Worm (Caenorhabditis elegans) whole organism, early embryonic: ENCODE data around the gene ttr-19.

Source experiments
- B0310.2 ChIP-seq: sonication (generic microtip); optimal IDR thresholded peaks from 2 replicates; lab custom pipeline; 2016; ENCODE audit warnings: mild to moderate bottlenecking, missing genetic modification characterization, missing compliant biosample characterization
- ama-1 ChIP-seq: fragments of 150-350 bp; optimal IDR thresholded peaks from 2 replicates; lab custom pipeline; 2014
- ets-7 ChIP-seq: sonication (generic microtip); optimal IDR thresholded peaks from 2 replicates; lab custom pipeline; 2016; ENCODE audit warnings: missing genotype, missing genetic modification characterization, missing compliant biosample characterization
- tbx-11 ChIP-seq: fragments of 200-800 bp; sonication (Bioruptor generic); IDR thresholded peaks from 2 replicates; pipeline ENCODE4 v1.3.6; 2022; ENCODE audit warnings: missing genetic modification characterization, missing compliant biosample characterization
- tra-4 ChIP-seq: sonication (generic microtip); optimal IDR thresholded peaks from 2 replicates; lab custom pipeline; 2017; ENCODE audit warnings: missing genetic modification characterization, missing compliant biosample characterization

ce11 chrV:10204863-10205338, 22.3 kb downstream of the ttr-19 start, which contains the start of the genes ZK856.19 and ZK856.11:
- TF ChIP-seq tra-4 (tag; lab: Kevin White, UChicago) (no peak), tbx-11 (no peak), ets-7 (no peak), ama-1 (lab: Kevin White, UChicago) (no peak), B0310.2 (tag; lab: Kevin White, UChicago) (no peak)
